Worm (Caenorhabditis elegans): ENCODE measurements around the gene C29F5.8.

ce11 chrII:6322081-6322480, 15.9 kb downstream of the C29F5.8 start:
- TF ChIP-seq ekl-4 (GFP tag; IDR thresholded peaks at IDR 0.05) = no peak
- TF ChIP-seq hmg-1.2 (GFP tag; IDR thresholded peaks at IDR 0.05) = no peak
- TF ChIP-seq somi-1 (GFP tag; optimal IDR thresholded peaks at IDR 0.05) = no peak
- TF ChIP-seq athp-1 (tag; optimal IDR thresholded peaks at IDR 0.05) = no peak
- no peak for TF ChIP-seq ceh-58 (GFP tag; IDR thresholded peaks at IDR 0.05)
- no peak for TF ChIP-seq akir-1 (GFP tag; optimal IDR thresholded peaks at IDR 0.05)
- TF ChIP-seq snpc-1.1 (tag; optimal IDR thresholded peaks at IDR 0.05; ENCODE audit: insufficient read depth) = no peak
- TF ChIP-seq pha-4 (tag; optimal IDR thresholded peaks at IDR 0.05) = no peak
- no peak for TF ChIP-seq F57C9.4 (tag; optimal IDR thresholded peaks at IDR 0.05)
- TF ChIP-seq aptf-3 (GFP tag; IDR thresholded peaks at IDR 0.05) = no peak

All from whole organism, young adult.